Worm (Caenorhabditis elegans): Measurements from ENCODE around the gene sre-55.

Gene sre-55

DNA sequence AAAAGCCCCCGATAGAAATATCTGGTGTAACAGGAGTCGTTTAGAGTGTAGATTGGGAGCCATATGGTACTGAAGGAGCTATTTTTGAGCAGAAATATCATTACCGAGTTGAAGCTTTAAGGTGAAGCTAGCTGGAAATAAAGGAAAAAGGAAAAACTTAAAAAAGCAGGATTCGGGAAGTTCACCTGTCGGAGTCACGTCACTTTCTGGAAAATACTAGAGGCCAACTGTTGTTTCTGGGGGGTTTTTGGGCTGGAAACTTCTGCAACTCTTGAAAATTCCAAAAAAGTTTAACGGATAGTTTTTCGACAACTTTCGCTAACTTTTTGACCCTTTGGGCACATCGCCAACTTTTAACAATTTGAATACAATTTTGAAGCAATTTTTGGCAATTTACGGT, 5.8 kb upstream of the sre-55 start, which contains the start of gene sre-53:
Gene sre-53 (minus strand): TSS at position 101 of the 400 bp plus-strand sequence.
- TF ChIP-seq mdl-1 (tag; optimal IDR thresholded peaks at IDR 0.05) (no peak), ztf-11 (tag; optimal IDR thresholded peaks at IDR 0.05) (no peak), aly-2 (tag; optimal IDR thresholded peaks at IDR 0.05) (no peak), nhr-237 (tag; optimal IDR thresholded peaks at IDR 0.05) (no peak), elt-3 (tag; optimal IDR thresholded peaks at IDR 0.05) (no peak), R02D3.7 (tag; optimal IDR thresholded peaks at IDR 0.05) (no peak), dmd-4 (tag; optimal IDR thresholded peaks at IDR 0.05) (no peak), lsy-2 (tag; optimal IDR thresholded peaks at IDR 0.05) (no peak), snpc-4 (tag; optimal IDR thresholded peaks at IDR 0.05) (no peak), alr-1 (tag; optimal IDR thresholded peaks at IDR 0.05) (no peak)

DNA sequence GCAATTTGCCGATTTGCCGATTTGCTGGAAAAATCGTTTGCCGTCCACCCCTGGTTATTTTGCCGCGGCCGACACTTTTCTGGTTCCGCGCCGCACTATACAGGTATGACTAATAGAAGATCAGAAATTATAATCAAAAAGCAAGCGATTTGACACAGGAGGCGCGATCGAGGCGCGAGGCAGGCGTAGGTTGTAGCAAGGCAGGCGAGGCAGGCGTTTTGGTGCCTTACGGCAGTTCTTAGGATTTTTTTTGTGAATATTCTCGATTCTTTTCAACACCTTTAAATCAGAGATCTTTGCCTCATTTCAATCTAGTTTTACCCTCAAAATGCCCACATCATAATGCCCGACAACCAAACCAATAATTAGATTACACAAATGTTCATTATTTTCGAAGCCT, 4.9 kb upstream of the sre-55 start, which contains the start of gene sre-56:
Gene sre-56 (plus strand): TSS at position 301 of the 400 bp plus-strand sequence.
- TF ChIP-seq ceh-16 (tag; optimal IDR thresholded peaks at IDR 0.05), result no peak
- no peak for TF ChIP-seq elt-1 (tag; optimal IDR thresholded peaks at IDR 0.05)
- no peak for TF ChIP-seq nhr-129 (tag; optimal IDR thresholded peaks at IDR 0.05)
- TF ChIP-seq mab-5 (tag; optimal IDR thresholded peaks at IDR 0.05), result no peak
- TF ChIP-seq nhr-23 (tag; optimal IDR thresholded peaks at IDR 0.05), result no peak
- TF ChIP-seq snpc-4 (tag; optimal IDR thresholded peaks at IDR 0.05), result no peak
- TF ChIP-seq dmd-4 (tag; optimal IDR thresholded peaks at IDR 0.05), result no peak
- no peak for TF ChIP-seq lin-39 (tag; optimal IDR thresholded peaks at IDR 0.05)
- TF ChIP-seq ztf-4 (tag; optimal IDR thresholded peaks at IDR 0.05), result no peak
- no peak for TF ChIP-seq fos-1 (tag; optimal IDR thresholded peaks at IDR 0.05)

ce11 chrII:12332624-12333023, 3.5 kb downstream of the sre-55 start, which contains the start of gene sre-54:
sre-54 (plus strand) TSS chrII:12332924.
- TF ChIP-seq ZK546.5 (tag; optimal IDR thresholded peaks at IDR 0.05), result no peak
- TF ChIP-seq nhr-25 (tag; optimal IDR thresholded peaks at IDR 0.05), result no peak
- no peak for TF ChIP-seq unc-55 (GFP tag; optimal IDR thresholded peaks at IDR 0.05)
- no peak for TF ChIP-seq sma-9 (GFP tag; optimal IDR thresholded peaks at IDR 0.05)
- TF ChIP-seq sma-9 (tag; optimal IDR thresholded peaks at IDR 0.05), result no peak
- TF ChIP-seq lin-13 (GFP tag; optimal IDR thresholded peaks at IDR 0.05), result no peak
- no peak for TF ChIP-seq nhr-10 (tag; optimal IDR thresholded peaks at IDR 0.05)
- TF ChIP-seq R02D3.7 (tag; optimal IDR thresholded peaks at IDR 0.05), result no peak
- no peak for TF ChIP-seq nhr-11 (tag; optimal IDR thresholded peaks at IDR 0.05)
- TF ChIP-seq nhr-237 (tag; optimal IDR thresholded peaks at IDR 0.05), result no peak

ce11 chrII:12335430-12335829, 6.3 kb downstream of the sre-55 start, which contains the start of gene sre-52:
sre-52 (plus strand) TSS chrII:12335730.
- TF ChIP-seq ztf-11 (tag; optimal IDR thresholded peaks at IDR 0.05) (no peak), ceh-16 (tag; optimal IDR thresholded peaks at IDR 0.05) (no peak), egl-27 (tag; optimal IDR thresholded peaks at IDR 0.05) (no peak), nhr-25 (tag; optimal IDR thresholded peaks at IDR 0.05) (no peak), peb-1 (tag; optimal IDR thresholded peaks at IDR 0.05) (no peak), elt-1 (tag; optimal IDR thresholded peaks at IDR 0.05) (no peak), gmeb-1 (tag; optimal IDR thresholded peaks at IDR 0.05) (no peak), lsy-2 (tag; optimal IDR thresholded peaks at IDR 0.05) (no peak), dmd-4 (tag; optimal IDR thresholded peaks at IDR 0.05) (no peak), nhr-77 (tag; optimal IDR thresholded peaks at IDR 0.05) (no peak), nhr-11 (tag; optimal IDR thresholded peaks at IDR 0.05) (no peak), nhr-12 (tag; optimal IDR thresholded peaks at IDR 0.05) (no peak), C34F6.9 (tag; optimal IDR thresholded peaks at IDR 0.05) (no peak), lin-11 (tag; optimal IDR thresholded peaks at IDR 0.05) (no peak), Y55F3AM.14 (GFP tag; optimal IDR thresholded peaks at IDR 0.05) (no peak), skn-1 (tag; optimal IDR thresholded peaks at IDR 0.05) (no peak), lin-39 (tag; optimal IDR thresholded peaks at IDR 0.05) (no peak)

DNA sequence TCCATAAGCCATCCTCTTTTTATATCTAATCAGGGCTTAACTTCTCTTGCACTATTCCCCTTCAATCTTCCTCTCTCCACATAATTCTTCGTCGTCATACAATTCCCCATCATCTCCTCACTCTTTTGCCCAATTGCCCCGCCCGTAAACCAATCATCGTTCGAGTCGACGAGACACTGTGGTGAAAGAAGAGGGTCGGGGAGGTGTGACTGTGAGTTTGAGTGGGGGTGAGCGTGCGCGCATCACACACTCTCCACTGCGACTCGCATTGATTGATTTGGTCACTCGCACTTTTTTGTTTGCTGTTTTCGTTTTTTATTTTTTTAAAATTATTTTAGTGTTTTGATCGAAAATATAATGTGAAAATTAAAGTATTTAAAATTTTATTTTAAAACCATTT, 10.1 kb downstream of the sre-55 start:
- TF ChIP-seq lin-11 (tag; optimal IDR thresholded peaks at IDR 0.05) (peak; percentile 59), fos-1 (tag; optimal IDR thresholded peaks at IDR 0.05) (peak; percentile 71), skn-1 (tag; optimal IDR thresholded peaks at IDR 0.05) (no peak), lin-13 (GFP tag; optimal IDR thresholded peaks at IDR 0.05) (peak; percentile 69), gmeb-1 (tag; optimal IDR thresholded peaks at IDR 0.05) (peak; percentile 69), alr-1 (tag; optimal IDR thresholded peaks at IDR 0.05) (no peak), ama-1 (optimal IDR thresholded peaks at IDR 0.05) (no peak), F13H6.1 (tag; optimal IDR thresholded peaks at IDR 0.05) (peak; percentile 52), nhr-11 (tag; optimal IDR thresholded peaks at IDR 0.05) (no peak), unc-55 (GFP tag; optimal IDR thresholded peaks at IDR 0.05) (peak; percentile 85), egl-27 (tag; optimal IDR thresholded peaks at IDR 0.05) (peak; percentile 9), ztf-1 (GFP tag; conservative IDR thresholded peaks at IDR 0.05) (no peak), C34F6.9 (tag; optimal IDR thresholded peaks at IDR 0.05) (peak; percentile 82), lsy-2 (tag; optimal IDR thresholded peaks at IDR 0.05) (peak; percentile 76 to 95), nhr-25 (tag; optimal IDR thresholded peaks at IDR 0.05) (peak; percentile 80), sma-3 (GFP tag; optimal IDR thresholded peaks at IDR 0.05) (peak; percentile 58), crh-2 (tag; optimal IDR thresholded peaks at IDR 0.05) (peak; percentile 65), nhr-129 (tag; optimal IDR thresholded peaks at IDR 0.05) (peak; percentile 69), snpc-4 (tag; optimal IDR thresholded peaks at IDR 0.05) (peak; percentile 56), nhr-21 (tag; optimal IDR thresholded peaks at IDR 0.05) (peak; percentile 19), blmp-1 (tag; optimal IDR thresholded peaks at IDR 0.05; ENCODE audit: insufficient read depth) (peak; percentile 4), mab-5 (tag; optimal IDR thresholded peaks at IDR 0.05) (peak; percentile 62)

All from whole organism, L2 larva.